1 fruit fly cellular context compared by ENCODE assay signal in the genomic region with DNA sequence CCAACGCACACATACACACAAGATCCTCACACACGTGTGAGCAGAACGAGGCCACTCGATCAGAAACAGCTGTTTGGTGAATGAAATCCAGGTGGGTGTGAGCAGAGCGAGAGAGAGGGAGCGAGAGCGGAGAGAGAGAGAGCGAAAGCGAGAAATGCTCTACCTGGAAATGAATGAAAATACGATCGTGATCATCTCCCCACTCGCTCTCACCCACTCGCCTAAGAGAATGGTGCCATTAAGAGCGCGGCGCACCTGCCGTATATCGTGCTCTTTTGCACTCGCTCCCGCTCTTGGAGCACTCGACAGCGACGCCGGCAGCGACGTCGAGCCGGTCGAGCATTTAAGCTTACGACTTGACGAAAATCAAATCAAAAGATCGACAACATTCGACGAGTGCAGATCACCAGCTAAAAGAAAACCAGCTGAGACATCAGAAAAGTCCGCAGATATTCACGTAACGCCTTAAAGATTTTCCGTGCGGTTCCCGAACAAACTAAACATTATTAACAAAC.
TF ChIP-seq lines count a peak whose summit lies in the region.

Gene tal-1A (plus strand): TSS at position 374 of the 515 bp plus-strand sequence.
Gene tal-2A (plus strand): TSS at position 374 of the 515 bp plus-strand sequence.
Gene tal-3A (plus strand): TSS at position 374 of the 515 bp plus-strand sequence.
Gene tal-AA (plus strand): TSS at position 374 of the 515 bp plus-strand sequence.

TF ChIP-seq in whole organism, embryonic, 481 proteins besides CTCF, POLR2A, EP300 and RAD21 (continued from another document and continues in another):
- TF ChIP-seq Rfx (GFP tag; IDR thresholded peaks at IDR 0.05; lab: Robert Waterston, UW) (peak; percentile 25; the same call in 1 of the 2 replicates), sd (tag; optimal IDR thresholded peaks at IDR 0.05; lab: Kevin White, UChicago) (no peak), pnt (GFP tag; optimal IDR thresholded peaks at IDR 0.05; lab: Kevin White, UChicago) (no peak), ac (GFP tag; optimal IDR thresholded peaks at IDR 0.05; lab: Kevin White, UChicago) (peak; percentile 81), bowl (GFP tag; IDR thresholded peaks at IDR 0.05; lab: Robert Waterston, UW) (peak; percentile 59; the same call in 1 of the 2 replicates), Opbp (GFP tag; IDR thresholded peaks at IDR 0.05; lab: Robert Waterston, UW; ENCODE audit: partially characterized antibody) (0 out of 3 replicates have a peak, but pooled peaks have one; percentile 47), sc (optimal IDR thresholded peaks at IDR 0.05; lab: Kevin White, UChicago) (no peak), sc (GFP tag; optimal IDR thresholded peaks at IDR 0.05; lab: Kevin White, UChicago) (peak; percentile 19), insv (GFP tag; optimal IDR thresholded peaks at IDR 0.05; lab: Kevin White, UChicago) (no peak), CG11247 (GFP tag; IDR thresholded peaks at IDR 0.05; lab: Robert Waterston, UW) (no peak), HLH54F (GFP tag; optimal IDR thresholded peaks at IDR 0.05; lab: Kevin White, UChicago) (no peak), cato (GFP tag; optimal IDR thresholded peaks at IDR 0.05; lab: Kevin White, UChicago; ENCODE audit: borderline replicate concordance) (no peak), ewg (GFP tag; optimal IDR thresholded peaks at IDR 0.05; lab: Kevin White, UChicago) (no peak), CG2889 (GFP tag; IDR thresholded peaks at IDR 0.05; lab: Robert Waterston, UW) (no peak), CG18599 (GFP tag; optimal IDR thresholded peaks at IDR 0.05; lab: Kevin White, UChicago) (no peak), cas (GFP tag; IDR thresholded peaks at IDR 0.05; lab: Robert Waterston, UW) (no peak), bab2 (GFP tag; optimal IDR thresholded peaks at IDR 0.05; lab: Kevin White, UChicago) (no peak), CG12071 (GFP tag; optimal IDR thresholded peaks at IDR 0.05; lab: Kevin White, UChicago) (peak; percentile 6), CG2712 (tag; optimal IDR thresholded peaks at IDR 0.05; lab: Kevin White, UChicago) (no peak), Rx (GFP tag; IDR thresholded peaks at IDR 0.05; lab: Robert Waterston, UW) (no peak), pho (GFP tag; optimal IDR thresholded peaks at IDR 0.05; lab: Kevin White, UChicago) (no peak), CG17612 (GFP tag; IDR thresholded peaks at IDR 0.05; lab: Robert Waterston, UW) (no peak), Adf1 (GFP tag; IDR thresholded peaks at IDR 0.05; lab: Robert Waterston, UW) (peak; percentile 90), Scr (GFP tag; IDR thresholded peaks at IDR 0.05; lab: Robert Waterston, UW; ENCODE audit: partially characterized antibody) (peak; percentile 49; the same call in 1 of the 2 replicates), CG1832 (GFP tag; optimal IDR thresholded peaks at IDR 0.05; lab: Kevin White, UChicago) (peak; percentile 81), Ravus (GFP tag; IDR thresholded peaks at IDR 0.05; lab: Robert Waterston, UW) (no peak), da (GFP tag; optimal IDR thresholded peaks at IDR 0.05; lab: Kevin White, UChicago) (no peak), repo (GFP tag; optimal IDR thresholded peaks at IDR 0.05; lab: Kevin White, UChicago) (no peak), fd64A (GFP tag; optimal IDR thresholded peaks at IDR 0.05; lab: Kevin White, UChicago) (peak; percentile 29), CG7357 (GFP tag; IDR thresholded peaks at IDR 0.05; lab: Robert Waterston, UW) (no peak), CG5953 (GFP tag; IDR thresholded peaks at IDR 0.05; lab: Robert Waterston, UW) (no peak), chinmo (GFP tag; IDR thresholded peaks at IDR 0.05; lab: Robert Waterston, UW; ENCODE audit: partially characterized antibody) (peak; percentile 86; the same call in 2 of the 4 replicates), CG14860 (GFP tag; IDR thresholded peaks at IDR 0.05; lab: Robert Waterston, UW; ENCODE audit: partially characterized antibody) (no peak), CG18011 (GFP tag; optimal IDR thresholded peaks at IDR 0.05; lab: Kevin White, UChicago) (no peak), CG13123 (GFP tag; optimal IDR thresholded peaks at IDR 0.05; lab: Kevin White, UChicago) (no peak), chif (GFP tag; optimal IDR thresholded peaks at IDR 0.05; lab: Kevin White, UChicago) (no peak), sima (GFP tag; optimal IDR thresholded peaks at IDR 0.05; lab: Kevin White, UChicago) (no peak), CG6175 (GFP tag; IDR thresholded peaks at IDR 0.05; lab: Robert Waterston, UW) (no peak), Tbp (GFP tag; optimal IDR thresholded peaks at IDR 0.05; lab: Kevin White, UChicago) (no peak), tx (GFP tag; optimal IDR thresholded peaks at IDR 0.05; lab: Kevin White, UChicago) (no peak), CG32532 (GFP tag; IDR thresholded peaks at IDR 0.05; lab: Robert Waterston, UW) (peak; percentile 81; the same call in 1 of the 2 replicates), CG32772 (GFP tag; IDR thresholded peaks at IDR 0.05; lab: Robert Waterston, UW) (no peak), CG1647 (GFP tag; optimal IDR thresholded peaks at IDR 0.05; lab: Kevin White, UChicago) (no peak), D19A (tag; optimal IDR thresholded peaks at IDR 0.05; lab: Kevin White, UChicago) (no peak), Ptx1 (GFP tag; IDR thresholded peaks at IDR 0.05; lab: Robert Waterston, UW) (no peak), CG8388 (GFP tag; optimal IDR thresholded peaks at IDR 0.05; lab: Kevin White, UChicago) (no peak), D (optimal IDR thresholded peaks at IDR 0.05; lab: Kevin White, UChicago) (peak; percentile 80), D (GFP tag; optimal IDR thresholded peaks at IDR 0.05; lab: Kevin White, UChicago) (no peak), CG13296 (GFP tag; optimal IDR thresholded peaks at IDR 0.05; lab: Kevin White, UChicago) (no peak), so (GFP tag; IDR thresholded peaks at IDR 0.05; lab: Robert Waterston, UW) (peak; percentile 77; the same call in 2 of the 3 replicates), Dad (GFP tag; optimal IDR thresholded peaks at IDR 0.05; lab: Kevin White, UChicago) (no peak), CG8765 (GFP tag; IDR thresholded peaks at IDR 0.05; lab: Robert Waterston, UW) (no peak), BtbVII (GFP tag; optimal IDR thresholded peaks at IDR 0.05; lab: Kevin White, UChicago) (peak; percentile 65), Atf-2 (GFP tag; optimal IDR thresholded peaks at IDR 0.05; lab: Kevin White, UChicago) (no peak), br (optimal IDR thresholded peaks at IDR 0.05; lab: Kevin White, UChicago) (no peak), Meics (GFP tag; optimal IDR thresholded peaks at IDR 0.05; lab: Kevin White, UChicago) (no peak), fru (optimal IDR thresholded peaks at IDR 0.05; lab: Kevin White, UChicago) (no peak), TFAM (GFP tag; optimal IDR thresholded peaks at IDR 0.05; lab: Kevin White, UChicago) (no peak), B-H1 (GFP tag; IDR thresholded peaks at IDR 0.05; lab: Robert Waterston, UW) (no peak; the same call in 2 of the 3 replicates), CG6791 (GFP tag; IDR thresholded peaks at IDR 0.05; lab: Robert Waterston, UW; ENCODE audit: partially characterized antibody) (no peak), Dll (GFP tag; IDR thresholded peaks at IDR 0.05; lab: Robert Waterston, UW; ENCODE audit: partially characterized antibody) (peak; percentile 74), Asciz (GFP tag; optimal IDR thresholded peaks at IDR 0.05; lab: Kevin White, UChicago) (no peak), btn (GFP tag; optimal IDR thresholded peaks at IDR 0.05; lab: Kevin White, UChicago) (no peak), gro (GFP tag; optimal IDR thresholded peaks at IDR 0.05; lab: Kevin White, UChicago) (peak; percentile 3), HLH4C (GFP tag; IDR thresholded peaks at IDR 0.05; lab: Robert Waterston, UW; ENCODE audit: partially characterized antibody) (0 out of 3 replicates have a peak, but pooled peaks have one; percentile 7), CG30431 (GFP tag; optimal IDR thresholded peaks at IDR 0.05; lab: Kevin White, UChicago) (no peak), ap (GFP tag; IDR thresholded peaks at IDR 0.05; lab: Robert Waterston, UW) (no peak), Myb (GFP tag; optimal IDR thresholded peaks at IDR 0.05; lab: Kevin White, UChicago) (no peak), D19B (GFP tag; optimal IDR thresholded peaks at IDR 0.05; lab: Kevin White, UChicago) (no peak), CG9797 (GFP tag; optimal IDR thresholded peaks at IDR 0.05; lab: Kevin White, UChicago) (no peak), vvl (GFP tag; IDR thresholded peaks at IDR 0.05; lab: Robert Waterston, UW) (peak; percentile 60; the same call in 1 of the 2 replicates), Taf1 (GFP tag; IDR thresholded peaks at IDR 0.05; lab: Robert Waterston, UW) (no peak), CG6765 (GFP tag; optimal IDR thresholded peaks at IDR 0.05; lab: Kevin White, UChicago) (no peak), CG17186 (GFP tag; optimal IDR thresholded peaks at IDR 0.05; lab: Kevin White, UChicago) (no peak), CoRest (tag; optimal IDR thresholded peaks at IDR 0.05; lab: Kevin White, UChicago) (no peak), Dref (GFP tag; IDR thresholded peaks at IDR 0.05; lab: Robert Waterston, UW) (no peak), CG11093 (GFP tag; IDR thresholded peaks at IDR 0.05; lab: Robert Waterston, UW) (no peak), amos (GFP tag; IDR thresholded peaks at IDR 0.05; lab: Robert Waterston, UW; ENCODE audit: partially characterized antibody) (peak; percentile 8; the same call in 1 of the 2 replicates), zf30C (GFP tag; optimal IDR thresholded peaks at IDR 0.05; lab: Kevin White, UChicago) (no peak), hth (optimal IDR thresholded peaks at IDR 0.05; lab: Kevin White, UChicago) (no peak), pfk (GFP tag; optimal IDR thresholded peaks at IDR 0.05; lab: Kevin White, UChicago) (no peak), CG10321 (GFP tag; IDR thresholded peaks at IDR 0.05; lab: Robert Waterston, UW) (0 out of 2 replicates have a peak, but pooled peaks have one; percentile 27), CG18764 (GFP tag; optimal IDR thresholded peaks at IDR 0.05; lab: Kevin White, UChicago) (no peak), en (GFP tag; optimal IDR thresholded peaks at IDR 0.05; lab: Kevin White, UChicago) (no peak), ftz-f1 (GFP tag; optimal IDR thresholded peaks at IDR 0.05; lab: Kevin White, UChicago) (peak; percentile 23), CG18262 (tag; optimal IDR thresholded peaks at IDR 0.05; lab: Kevin White, UChicago) (no peak), salm (tag; optimal IDR thresholded peaks at IDR 0.05; lab: Kevin White, UChicago) (no peak), CG5180 (GFP tag; optimal IDR thresholded peaks at IDR 0.05; lab: Kevin White, UChicago) (peak; percentile 82), her (GFP tag; optimal IDR thresholded peaks at IDR 0.05; lab: Kevin White, UChicago) (peak; percentile 18), Side (GFP tag; optimal IDR thresholded peaks at IDR 0.05; lab: Kevin White, UChicago) (no peak), lola (GFP tag; optimal IDR thresholded peaks at IDR 0.05; lab: Kevin White, UChicago) (no peak), CG31441 (GFP tag; IDR thresholded peaks at IDR 0.05; lab: Robert Waterston, UW) (no peak), stc (GFP tag; IDR thresholded peaks at IDR 0.05; lab: Robert Waterston, UW) (peak; percentile 4; the same call in 1 of the 2 replicates), yki (optimal IDR thresholded peaks at IDR 0.05; lab: Kevin White, UChicago) (peak; percentile 99), Six4 (GFP tag; optimal IDR thresholded peaks at IDR 0.05; lab: Kevin White, UChicago) (no peak), CG12769 (tag; optimal IDR thresholded peaks at IDR 0.05; lab: Kevin White, UChicago) (peak; percentile 52), CG4282 (GFP tag; optimal IDR thresholded peaks at IDR 0.05; lab: Kevin White, UChicago) (no peak), scrt (GFP tag; optimal IDR thresholded peaks at IDR 0.05; lab: Kevin White, UChicago) (no peak), HLHmδ (GFP tag; optimal IDR thresholded peaks at IDR 0.05; lab: Kevin White, UChicago) (peak; percentile 49), CG16815 (GFP tag; optimal IDR thresholded peaks at IDR 0.05; lab: Kevin White, UChicago) (no peak), CG12104 (GFP tag; optimal IDR thresholded peaks at IDR 0.05; lab: Kevin White, UChicago) (no peak), h (optimal IDR thresholded peaks at IDR 0.05; lab: Kevin White, UChicago) (no peak), CG17912 (GFP tag; optimal IDR thresholded peaks at IDR 0.05; lab: Kevin White, UChicago) (no peak), CG15696 (tag; optimal IDR thresholded peaks at IDR 0.05; lab: Kevin White, UChicago) (no peak), ATbp (GFP tag; optimal IDR thresholded peaks at IDR 0.05; lab: Kevin White, UChicago) (no peak), Sox100B (GFP tag; optimal IDR thresholded peaks at IDR 0.05; lab: Kevin White, UChicago) (no peak), fu2 (GFP tag; optimal IDR thresholded peaks at IDR 0.05; lab: Kevin White, UChicago) (no peak), Nf-YA (GFP tag; IDR thresholded peaks at IDR 0.05; lab: Robert Waterston, UW) (no peak; the same call in 1 of the 2 replicates), Sin3A (optimal IDR thresholded peaks at IDR 0.05; lab: Kevin White, UChicago) (no peak), ci (GFP tag; IDR thresholded peaks at IDR 0.05; lab: Robert Waterston, UW) (peak; percentile 84), Med (GFP tag; lab: Kevin White, UChicago) (peak; percentile 81), Deaf1 (tag; optimal IDR thresholded peaks at IDR 0.05; lab: Kevin White, UChicago) (peak; percentile 39), ro (GFP tag; IDR thresholded peaks at IDR 0.05; lab: Robert Waterston, UW) (no peak), HHEX (GFP tag; optimal IDR thresholded peaks at IDR 0.05; lab: Kevin White, UChicago) (no peak), CrebB (tag; optimal IDR thresholded peaks at IDR 0.05; lab: Kevin White, UChicago) (peak; percentile 10), sob (GFP tag; IDR thresholded peaks at IDR 0.05; lab: Robert Waterston, UW) (peak; percentile 48; the same call in 1 of the 2 replicates), tap (tag; optimal IDR thresholded peaks at IDR 0.05; lab: Kevin White, UChicago) (no peak), CG2202 (tag; optimal IDR thresholded peaks at IDR 0.05; lab: Kevin White, UChicago) (no peak), CG31365 (tag; optimal IDR thresholded peaks at IDR 0.05; lab: Kevin White, UChicago) (peak; percentile 38), sens (GFP tag; lab: Kevin White, UChicago) (peak; percentile 83), CG13624 (GFP tag; optimal IDR thresholded peaks at IDR 0.05; lab: Kevin White, UChicago) (no peak), CG4617 (GFP tag; optimal IDR thresholded peaks at IDR 0.05; lab: Kevin White, UChicago; ENCODE audit: borderline replicate concordance) (no peak), Doc3 (GFP tag; IDR thresholded peaks at IDR 0.05; lab: Robert Waterston, UW; ENCODE audit: partially characterized antibody) (0 out of 3 replicates have a peak, but pooled peaks have one; percentile 53), CG1529 (GFP tag; optimal IDR thresholded peaks at IDR 0.05; lab: Kevin White, UChicago) (peak; percentile 18), Max (GFP tag; optimal IDR thresholded peaks at IDR 0.05; lab: Kevin White, UChicago) (no peak)
